Fruit fly (Drosophila melanogaster): Measurements from ENCODE around the gene CG2003.
A peak's percentile ranks its signal among the peaks of the same experiment; 100 is the strongest.

dm6 chr3R:31978418-31978817 lies 497 bp downstream of the CG2003 start:
- no peak for TF ChIP-seq Mio (GFP tag; optimal IDR thresholded peaks at IDR 0.05)
- no peak for TF ChIP-seq woc (GFP tag; optimal IDR thresholded peaks at IDR 0.05)
- TF ChIP-seq sage (GFP tag; optimal IDR thresholded peaks at IDR 0.05): no peak
- TF ChIP-seq sv (GFP tag; optimal IDR thresholded peaks at IDR 0.05): no peak
- no peak for TF ChIP-seq CG32264 (GFP tag; optimal IDR thresholded peaks at IDR 0.05)
- TF ChIP-seq Sp1 (GFP tag; optimal IDR thresholded peaks at IDR 0.05): peak; percentile 14
- no peak for TF ChIP-seq Dfd (GFP tag; optimal IDR thresholded peaks at IDR 0.05)
- no peak for TF ChIP-seq brk (GFP tag; optimal IDR thresholded peaks at IDR 0.05)
- TF ChIP-seq fru (GFP tag; optimal IDR thresholded peaks at IDR 0.05): peak; percentile 58
- peak; percentile 45 for TF ChIP-seq psq (GFP tag; optimal IDR thresholded peaks at IDR 0.05)
- TF ChIP-seq Jra (GFP tag; optimal IDR thresholded peaks at IDR 0.05): no peak
- no peak for TF ChIP-seq lola (GFP tag; optimal IDR thresholded peaks at IDR 0.05)
- no peak for TF ChIP-seq Abd-B (GFP tag; optimal IDR thresholded peaks at IDR 0.05)
- TF ChIP-seq OdsH (GFP tag; optimal IDR thresholded peaks at IDR 0.05): peak; percentile 55

Data from whole organism, wandering third instar larva.